Fruit fly (Drosophila melanogaster): Measurements from ENCODE around the gene CG11843.

DNA sequence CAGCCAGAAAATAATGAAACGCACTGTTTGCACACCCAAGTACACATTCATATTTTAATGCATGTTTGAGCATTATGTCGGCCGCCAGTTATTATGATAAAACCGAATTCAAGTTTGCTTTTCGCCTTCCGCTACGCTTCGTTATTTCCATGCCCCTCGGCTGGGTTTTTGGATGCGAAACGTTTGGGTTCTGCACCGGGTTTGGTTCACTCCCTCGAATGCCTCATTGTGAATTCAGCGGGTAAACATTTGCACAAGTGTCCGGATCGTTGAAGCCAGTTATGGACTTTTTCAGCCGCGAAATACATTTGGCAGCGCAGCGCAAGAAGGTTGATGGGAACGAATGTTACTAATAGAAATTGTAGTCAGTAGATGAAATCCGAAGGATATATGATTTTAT, 17.0 kb downstream of the CG11843 start:
- TF ChIP-seq CG8478 (optimal IDR thresholded peaks at IDR 0.05): no peak
- no peak for TF ChIP-seq CTCF (optimal IDR thresholded peaks at IDR 0.05)

Data from S2 (cell line).